Fruit fly (Drosophila melanogaster) whole organism: ENCODE results near the gene Gga.

Experiments used
- Dll ChIP-seq: fragments of >200 bp; optimal IDR thresholded peaks from 2 replicates; lab custom pipeline; 2017
- EcR ChIP-seq, 2 experiments: fragments of >200 bp; optimal IDR thresholded peaks; 2 replicates each; lab custom pipeline; 2017; ENCODE audit warnings: missing biosample characterization in 2 of 2, missing genetic modification characterization in 2 of 2, missing genetic modification reagents in 2 of 2
- pan ChIP-seq: fragments of >200 bp; optimal IDR thresholded peaks from 2 replicates; lab custom pipeline; 2017
- usp ChIP-seq: fragments of >200 bp; optimal IDR thresholded peaks from 2 replicates; lab custom pipeline; 2017; ENCODE audit warnings: missing biosample characterization, missing genetic modification characterization, mixed read lengths

DNA sequence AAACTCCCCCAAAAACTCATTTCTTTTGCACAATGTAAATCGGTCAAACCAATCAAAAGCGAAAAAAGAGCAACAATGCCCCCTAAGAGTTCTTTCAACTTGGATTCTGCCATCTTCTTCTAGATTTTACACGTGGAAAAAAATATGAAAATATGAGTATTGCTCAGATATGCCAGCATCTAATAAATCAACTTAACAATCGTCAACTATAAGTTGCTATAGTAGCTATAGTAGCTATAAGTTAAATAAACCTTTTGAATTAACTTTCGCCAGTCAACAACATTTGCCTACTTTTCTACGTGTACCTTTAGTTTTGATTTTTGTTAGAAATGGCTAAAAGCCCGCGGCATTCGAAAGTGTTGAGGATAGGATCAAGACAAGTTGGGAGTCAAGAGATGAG is 52.4 kb downstream of the Gga start:
- TF ChIP-seq pan (lab: Kevin White, UChicago), result no peak
- no peak for TF ChIP-seq Dll (lab: Kevin White, UChicago)
- TF ChIP-seq EcR (GFP tag; optimal IDR thresholded peaks at IDR 0.05; lab: Kevin White, UChicago), result no peak
- TF ChIP-seq usp (GFP tag; lab: Kevin White, UChicago), result no peak
